Worm (Caenorhabditis elegans): Measurements from ENCODE around the gene F22B5.4.

- TF ChIP-seq nhr-11 (tag; optimal IDR thresholded peaks at IDR 0.05) (no peak), lsy-2 (tag; optimal IDR thresholded peaks at IDR 0.05) (no peak), ZK546.5 (tag; optimal IDR thresholded peaks at IDR 0.05) (no peak), egl-27 (tag; optimal IDR thresholded peaks at IDR 0.05) (no peak), aly-2 (tag; optimal IDR thresholded peaks at IDR 0.05) (no peak), R02D3.7 (tag; optimal IDR thresholded peaks at IDR 0.05) (no peak), unc-62 (GFP tag; optimal IDR thresholded peaks at IDR 0.05) (no peak)
These were observed 44.2 kb upstream of the F22B5.4 start, which contains the start of gene ubc-24 for ce11 chrII:8405303-8405702.

Data from whole organism, L2 larva.